Worm (Caenorhabditis elegans) whole organism, late embryonic: ENCODE measurements around the gene D2096.9.
A peak's percentile ranks its signal among the peaks of the same experiment; 100 is the strongest.

ENCODE experiments used
- C08G9.2 ChIP-seq: sonication (generic microtip); optimal IDR thresholded peaks from 2 replicates; lab custom pipeline; 2016; ENCODE audit warnings: mild to moderate bottlenecking, missing genetic modification characterization, moderate library complexity, missing compliant biosample characterization
- C38D4.7 ChIP-seq: fragments of 200-800 bp; sonication (Bioruptor generic); optimal IDR thresholded peaks from 2 replicates; lab custom pipeline; 2018; ENCODE audit warnings: mild to moderate bottlenecking, missing genetic modification characterization, moderate library complexity, missing compliant biosample characterization
- K02D7.2 ChIP-seq: sonication (generic microtip); optimal IDR thresholded peaks from 2 replicates; lab custom pipeline; 2017; ENCODE audit warnings: mild to moderate bottlenecking, missing genetic modification characterization, missing compliant biosample characterization
- K09A11.1 ChIP-seq: sonication (generic microtip); optimal IDR thresholded peaks from 2 replicates; lab custom pipeline; 2017; ENCODE audit warnings: antibody characterized with exemption, mild to moderate bottlenecking, missing genetic modification characterization, missing compliant biosample characterization; ENCODE audit not compliant: insufficient read depth
- T23F11.4 ChIP-seq: fragments of 200-800 bp; sonication (Bioruptor generic); optimal IDR thresholded peaks from 2 replicates; lab custom pipeline; 2018; ENCODE audit warnings: mild to moderate bottlenecking, missing genetic modification characterization, missing compliant biosample characterization
- Y22D7AL.16 ChIP-seq: sonication (generic microtip); optimal IDR thresholded peaks from 2 replicates; lab custom pipeline; 2016; ENCODE audit warnings: missing genetic modification characterization, missing compliant biosample characterization
- ahr-1 ChIP-seq: sonication (generic microtip); optimal IDR thresholded peaks from 2 replicates; lab custom pipeline; 2016; ENCODE audit warnings: missing genetic modification characterization, missing compliant biosample characterization
- ama-1 ChIP-seq: fragments of 150-350 bp; optimal IDR thresholded peaks from 2 replicates; lab custom pipeline; 2014
- ceh-14 ChIP-seq: sonication (generic microtip); optimal IDR thresholded peaks from 2 replicates; lab custom pipeline; 2016; ENCODE audit warnings: missing genotype, missing genetic modification characterization, missing compliant biosample characterization
- ceh-18 ChIP-seq: sonication (generic microtip); optimal IDR thresholded peaks from 2 replicates; lab custom pipeline; 2016; ENCODE audit warnings: missing genetic modification characterization, missing compliant biosample characterization
- ceh-2 ChIP-seq: sonication (generic microtip); optimal IDR thresholded peaks from 2 replicates; lab custom pipeline; 2016; ENCODE audit warnings: missing genotype, missing genetic modification characterization, missing compliant biosample characterization
- ceh-30 ChIP-seq: fragments of 150-350 bp; optimal IDR thresholded peaks from 2 replicates; lab custom pipeline; 2014; ENCODE audit warnings: missing biosample characterization, missing genetic modification characterization
- ceh-31 ChIP-seq: sonication (generic microtip); optimal IDR thresholded peaks from 2 replicates; lab custom pipeline; 2016; ENCODE audit warnings: missing genetic modification characterization, missing compliant biosample characterization
- ceh-34 ChIP-seq: sonication (generic microtip); optimal IDR thresholded peaks from 2 replicates; lab custom pipeline; 2016; ENCODE audit warnings: mild to moderate bottlenecking, missing genetic modification characterization, missing compliant biosample characterization
- ceh-48 ChIP-seq: sonication (generic microtip); optimal IDR thresholded peaks from 2 replicates; lab custom pipeline; 2016; ENCODE audit warnings: missing genetic modification characterization, inconsistent platforms, missing compliant biosample characterization
- ceh-6 ChIP-seq: fragments of 200-800 bp; sonication (Bioruptor generic); optimal IDR thresholded peaks from 2 replicates; lab custom pipeline; 2018; ENCODE audit warnings: mild to moderate bottlenecking, missing genetic modification characterization, missing compliant biosample characterization
- che-1 ChIP-seq: sonication (generic microtip); optimal IDR thresholded peaks from 2 replicates; lab custom pipeline; 2016; ENCODE audit warnings: mild to moderate bottlenecking, missing genetic modification characterization, missing compliant biosample characterization
- dmd-4 ChIP-seq: sonication (generic microtip); optimal IDR thresholded peaks from 2 replicates; lab custom pipeline; 2016; ENCODE audit warnings: borderline replicate concordance, missing genetic modification characterization, missing compliant biosample characterization
- dve-1 ChIP-seq: sonication (generic microtip); optimal IDR thresholded peaks from 2 replicates; lab custom pipeline; 2017; ENCODE audit warnings: antibody characterized with exemption, mild to moderate bottlenecking, missing genetic modification characterization, missing compliant biosample characterization
- elt-2 ChIP-seq: sonication (generic microtip); optimal IDR thresholded peaks from 2 replicates; lab custom pipeline; 2016; ENCODE audit warnings: missing genetic modification reagents, missing genetic modification characterization, missing compliant biosample characterization
- fkh-10 ChIP-seq: fragments of 150-350 bp; optimal IDR thresholded peaks from 2 replicates; lab custom pipeline; 2014; ENCODE audit warnings: missing biosample characterization, missing genetic modification reagents, missing genetic modification characterization
- gmeb-2 ChIP-seq: sonication (generic microtip); optimal IDR thresholded peaks from 2 replicates; lab custom pipeline; 2016; ENCODE audit warnings: missing genetic modification characterization, inconsistent platforms, missing compliant biosample characterization
- hlh-13 ChIP-seq: fragments of 200-800 bp; sonication (Bioruptor generic); optimal IDR thresholded peaks from 2 replicates; lab custom pipeline; 2018; ENCODE audit warnings: mild to moderate bottlenecking, missing genetic modification characterization, missing compliant biosample characterization
- hlh-15 ChIP-seq: sonication (generic microtip); optimal IDR thresholded peaks from 2 replicates; lab custom pipeline; 2016; ENCODE audit warnings: missing genetic modification characterization, missing compliant biosample characterization
- hlh-30 ChIP-seq: sonication (generic microtip); optimal IDR thresholded peaks from 2 replicates; lab custom pipeline; 2017; ENCODE audit warnings: antibody characterized with exemption, missing genetic modification characterization, missing compliant biosample characterization; ENCODE audit not compliant: insufficient read depth
- lin-11 ChIP-seq: fragments of 200-800 bp; sonication (Bioruptor generic); optimal IDR thresholded peaks from 2 replicates; lab custom pipeline; 2018; ENCODE audit warnings: mild to moderate bottlenecking, missing genetic modification characterization, missing compliant biosample characterization
- nfya-1 ChIP-seq: sonication (generic microtip); optimal IDR thresholded peaks from 2 replicates; lab custom pipeline; 2017; ENCODE audit warnings: missing genetic modification characterization, mild to moderate bottlenecking, missing compliant biosample characterization, antibody characterized with exemption, moderate library complexity
- nhr-11 ChIP-seq: fragments of 150-350 bp; optimal IDR thresholded peaks from 2 replicates; lab custom pipeline; 2014; ENCODE audit warnings: missing biosample characterization, missing genetic modification characterization
- nhr-232 ChIP-seq: sonication (generic microtip); optimal IDR thresholded peaks from 2 replicates; lab custom pipeline; 2016; ENCODE audit warnings: missing genetic modification characterization, missing compliant biosample characterization
- odd-2 ChIP-seq: sonication (generic microtip); optimal IDR thresholded peaks from 2 replicates; lab custom pipeline; 2017; ENCODE audit warnings: antibody characterized with exemption, mild to moderate bottlenecking, missing genetic modification characterization, missing compliant biosample characterization
- pat-9 ChIP-seq: fragments of 200-800 bp; sonication (Bioruptor generic); optimal IDR thresholded peaks from 2 replicates; lab custom pipeline; 2018; ENCODE audit warnings: mild to moderate bottlenecking, missing genetic modification characterization, moderate library complexity, missing compliant biosample characterization
- pax-1 ChIP-seq: fragments of 150-350 bp; optimal IDR thresholded peaks from 2 replicates; lab custom pipeline; 2014; ENCODE audit warnings: missing biosample characterization, missing genetic modification characterization
- pha-2 ChIP-seq: sonication (generic microtip); optimal IDR thresholded peaks from 2 replicates; lab custom pipeline; 2017; ENCODE audit warnings: mild to moderate bottlenecking, missing genetic modification characterization, missing compliant biosample characterization
- ref-2 ChIP-seq: sonication (generic microtip); optimal IDR thresholded peaks from 2 replicates; lab custom pipeline; 2016; ENCODE audit warnings: missing genetic modification characterization, missing compliant biosample characterization
- rnt-1 ChIP-seq: sonication (generic microtip); optimal IDR thresholded peaks from 2 replicates; lab custom pipeline; 2016; ENCODE audit warnings: missing genetic modification characterization, missing compliant biosample characterization
- sdc-2 ChIP-seq: sonication (generic microtip); optimal IDR thresholded peaks from 2 replicates; lab custom pipeline; 2016; ENCODE audit warnings: missing genotype, missing genetic modification characterization, missing compliant biosample characterization
- syd-9 ChIP-seq: sonication (generic microtip); optimal IDR thresholded peaks from 2 replicates; lab custom pipeline; 2016; ENCODE audit warnings: mild to moderate bottlenecking, missing genetic modification characterization, moderate library complexity, missing compliant biosample characterization
- tbx-2 ChIP-seq: sonication (generic microtip); optimal IDR thresholded peaks from 2 replicates; lab custom pipeline; 2016; ENCODE audit warnings: missing genetic modification characterization, missing compliant biosample characterization
- unc-3 ChIP-seq, 2 experiments: fragments of 200-800 bp in 1 of 2; sonication (Bioruptor generic) in 1 of 2; sonication (generic microtip) in 1 of 2; conservative IDR thresholded peaks in 1 of 2; optimal IDR thresholded peaks in 1 of 2; 2 replicates each; pipeline versions ENCODE4 v1.3.6 to Lab custom; 2016 to 2022; ENCODE audit warnings: missing compliant biosample characterization in 2 of 2, missing genetic modification characterization in 2 of 2, missing genetic modification reagents in 1 of 2
- unc-42 ChIP-seq: sonication (generic microtip); optimal IDR thresholded peaks from 2 replicates; lab custom pipeline; 2016; ENCODE audit warnings: missing genotype, missing genetic modification characterization, missing compliant biosample characterization
- unc-55 ChIP-seq: sonication (generic microtip); optimal IDR thresholded peaks from 2 replicates; lab custom pipeline; 2017; ENCODE audit warnings: missing biosample characterization, missing genetic modification reagents, missing genetic modification characterization
- ztf-16 ChIP-seq: sonication (generic microtip); optimal IDR thresholded peaks from 2 replicates; lab custom pipeline; 2017; ENCODE audit warnings: missing genetic modification characterization, missing compliant biosample characterization

Gene D2096.9

ce11 chrIV:8382695-8383094 lies at the start of gene D2096.9:
Gene D2096.9 (minus strand): TSS chrIV:8382795.
- TF ChIP-seq pax-1 (tag; lab: Kevin White, UChicago) = no peak
- no peak for TF ChIP-seq C38D4.7 (GFP tag; lab: Kevin White, UChicago)
- no peak for TF ChIP-seq hlh-13 (GFP tag; lab: Kevin White, UChicago)
- no peak for TF ChIP-seq ceh-2 (tag; lab: Kevin White, UChicago)
- TF ChIP-seq ceh-14 (tag; lab: Kevin White, UChicago) = no peak
- no peak for TF ChIP-seq ceh-30 (tag; lab: Kevin White, UChicago)
- no peak for TF ChIP-seq unc-42
- TF ChIP-seq odd-2 = no peak
- no peak for TF ChIP-seq ztf-16 (tag; lab: Kevin White, UChicago)
- no peak for TF ChIP-seq ceh-18
- TF ChIP-seq nhr-232 (tag; lab: Kevin White, UChicago) = no peak
- no peak for TF ChIP-seq Y22D7AL.16
- no peak for TF ChIP-seq che-1 (tag; lab: Kevin White, UChicago)

ce11 chrIV:8431567-8432458 lies 49.2 kb upstream of the D2096.9 start:
- peak; percentile 51 for TF ChIP-seq unc-55 (GFP tag; lab: Kevin White, UChicago)
- peak; percentile 76 for TF ChIP-seq tbx-2 (tag; lab: Kevin White, UChicago)
- TF ChIP-seq dmd-4 (tag; lab: Kevin White, UChicago) = peak; percentile 17
- no peak for TF ChIP-seq T23F11.4
- TF ChIP-seq ama-1 (lab: Kevin White, UChicago) = peak; percentile 87
- peak; percentile 52 for TF ChIP-seq ceh-18
- peak; percentile 82 for TF ChIP-seq hlh-30 (tag; lab: Kevin White, UChicago)
- no peak for TF ChIP-seq fkh-10 (GFP tag; lab: Kevin White, UChicago)
- TF ChIP-seq ceh-14 (tag; lab: Kevin White, UChicago) = peak; percentile 48
- peak; percentile 22 for TF ChIP-seq nhr-11 (tag; lab: Kevin White, UChicago)
- no peak for TF ChIP-seq ceh-6 (GFP tag; lab: Kevin White, UChicago)
- peak; percentile 2 for TF ChIP-seq ceh-34
- no peak for TF ChIP-seq rnt-1 (tag; lab: Kevin White, UChicago)
- TF ChIP-seq hlh-15 (tag; lab: Kevin White, UChicago) = no peak
- peak; percentile 68 for TF ChIP-seq ceh-31 (tag; lab: Kevin White, UChicago)
- TF ChIP-seq nfya-1 (tag; lab: Kevin White, UChicago) = peak; percentile 99
- TF ChIP-seq unc-3 (GFP tag; conservative IDR thresholded peaks at IDR 0.05; lab: Robert Waterston, UW) = 0 out of 2 replicates have a peak, but pooled peaks have one; percentile 27
- TF ChIP-seq unc-3 (tag; optimal IDR thresholded peaks at IDR 0.05; lab: Kevin White, UChicago) = no peak
- peak; percentile 51 for TF ChIP-seq unc-42
- TF ChIP-seq dve-1 = peak; percentile 27
- peak; percentile 19 for TF ChIP-seq hlh-13 (GFP tag; lab: Kevin White, UChicago)
- TF ChIP-seq lin-11 (tag; lab: Kevin White, UChicago) = no peak
- TF ChIP-seq ceh-48 (tag; lab: Kevin White, UChicago) = peak; percentile 72
- TF ChIP-seq pha-2 = peak; percentile 35
- TF ChIP-seq che-1 (tag; lab: Kevin White, UChicago) = peak; percentile 6

DNA sequence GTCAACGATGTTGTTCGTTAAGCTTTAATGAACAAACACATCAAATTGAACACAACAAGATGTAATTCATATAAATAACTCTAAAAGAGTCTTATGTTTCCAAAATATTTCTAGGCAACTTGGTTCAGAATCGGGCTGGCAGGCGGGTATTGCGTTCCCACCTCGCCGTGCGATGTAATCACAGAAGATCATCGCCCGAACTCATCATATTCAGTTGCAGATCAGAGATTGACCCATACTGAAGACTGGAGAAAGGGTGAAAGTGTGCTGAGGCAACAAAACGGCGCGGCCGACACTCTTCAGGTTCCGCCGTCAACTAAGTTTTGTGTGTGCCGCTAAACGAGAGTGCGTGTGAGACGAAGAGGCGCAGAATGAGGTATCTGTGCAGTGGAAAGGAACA lies 45.9 kb upstream of the D2096.9 start:
- peak; percentile 21 for TF ChIP-seq ceh-31 (tag; lab: Kevin White, UChicago)
- no peak for TF ChIP-seq sdc-2 (tag; lab: Kevin White, UChicago)
- TF ChIP-seq tbx-2 (tag; lab: Kevin White, UChicago) = peak; percentile 68
- peak; percentile 40 for TF ChIP-seq nfya-1 (tag; lab: Kevin White, UChicago)
- TF ChIP-seq elt-2 (tag; lab: Kevin White, UChicago) = peak; percentile 52
- no peak for TF ChIP-seq ahr-1 (tag; lab: Kevin White, UChicago)
- TF ChIP-seq C38D4.7 (GFP tag; lab: Kevin White, UChicago) = peak; percentile 27
- no peak for TF ChIP-seq pax-1 (tag; lab: Kevin White, UChicago)
- TF ChIP-seq ceh-18 = peak; percentile 27
- TF ChIP-seq T23F11.4 = no peak
- peak; percentile 22 for TF ChIP-seq K02D7.2 (tag; lab: Kevin White, UChicago)
- peak; percentile 37 for TF ChIP-seq unc-42
- TF ChIP-seq pat-9 = peak; percentile 7
- peak; percentile 49 for TF ChIP-seq syd-9 (tag; lab: Kevin White, UChicago)
- peak; percentile 28 for TF ChIP-seq che-1 (tag; lab: Kevin White, UChicago)
- peak; percentile 96 for TF ChIP-seq ama-1 (lab: Kevin White, UChicago)
- no peak for TF ChIP-seq gmeb-2 (tag; lab: Kevin White, UChicago)
- peak; percentile 5 for TF ChIP-seq unc-55 (GFP tag; lab: Kevin White, UChicago)
- TF ChIP-seq ref-2 (tag; lab: Kevin White, UChicago) = peak; percentile 19
- TF ChIP-seq dve-1 = peak; percentile 52
- no peak for TF ChIP-seq ceh-6 (GFP tag; lab: Kevin White, UChicago)
- peak; percentile 34 for TF ChIP-seq ceh-34
- peak; percentile 42 for TF ChIP-seq rnt-1 (tag; lab: Kevin White, UChicago)
- TF ChIP-seq K09A11.1 = no peak
- TF ChIP-seq Y22D7AL.16 = no peak
- TF ChIP-seq ztf-16 (tag; lab: Kevin White, UChicago) = no peak
- no peak for TF ChIP-seq C08G9.2
- peak; percentile 32 for TF ChIP-seq hlh-30 (tag; lab: Kevin White, UChicago)
